Fruit fly (Drosophila melanogaster): Measurements from ENCODE around the gene COX5A.

The COX5A gene

DNA sequence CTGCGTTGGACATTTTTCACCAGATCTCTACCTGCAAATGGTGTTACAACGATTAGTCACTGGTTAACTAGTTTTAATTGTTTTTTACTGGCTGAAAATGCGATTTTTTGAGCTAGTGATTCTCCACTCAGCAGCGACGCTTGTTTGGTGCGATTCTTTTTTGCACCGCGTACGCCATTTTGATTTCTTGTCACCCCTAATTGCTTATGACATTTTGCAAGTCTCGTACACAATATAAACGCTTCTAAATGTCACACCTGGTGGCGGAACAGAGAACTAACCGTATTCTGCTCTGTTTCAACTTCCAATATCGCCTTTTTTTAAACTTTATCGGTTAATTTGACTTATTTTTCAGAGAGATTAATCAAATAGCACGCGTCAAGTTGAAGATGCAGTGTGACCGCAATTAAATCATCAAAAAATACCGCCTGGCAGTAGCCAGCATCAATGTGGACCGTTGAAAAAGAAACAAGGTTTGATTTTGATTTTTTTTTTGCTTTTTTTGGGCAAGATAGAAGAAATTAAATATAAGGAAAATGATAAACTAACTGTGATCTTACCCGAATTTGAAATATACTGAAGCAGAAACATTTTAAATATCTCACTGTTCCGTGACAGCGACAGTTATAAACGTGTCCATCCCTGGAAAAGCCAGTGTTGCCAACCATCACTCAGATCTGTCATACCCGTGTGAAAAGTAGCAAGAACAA is at the start of gene COX5A, which contains the start of gene glo:
COX5A (plus strand) TSS at position 430 of the 710 bp plus-strand sequence.
glo (minus strand) TSS at position 491 of the 710 bp plus-strand sequence.
- TF ChIP-seq CG12391 (tag; optimal IDR thresholded peaks at IDR 0.05) (peak; percentile 88), br (optimal IDR thresholded peaks at IDR 0.05) (no peak), dpn (GFP tag; optimal IDR thresholded peaks at IDR 0.05) (peak; percentile 86 to 89), tll (GFP tag; optimal IDR thresholded peaks at IDR 0.05) (peak; percentile 32), BtbVII (GFP tag; optimal IDR thresholded peaks at IDR 0.05) (no peak), fd3F (GFP tag; optimal IDR thresholded peaks at IDR 0.05) (peak; percentile 59), Sox102F (GFP tag; optimal IDR thresholded peaks at IDR 0.05) (peak; percentile 68), sob (GFP tag; IDR thresholded peaks at IDR 0.05) (peak; percentile 78), Myb (GFP tag; optimal IDR thresholded peaks at IDR 0.05) (peak; percentile 85), HmgD (GFP tag; optimal IDR thresholded peaks at IDR 0.05) (peak; percentile 90), Dll (GFP tag; IDR thresholded peaks at IDR 0.05; ENCODE audit: partially characterized antibody) (peak; percentile 39; the same call in 2 of the 4 replicates), eve (GFP tag; optimal IDR thresholded peaks at IDR 0.05) (no peak), repo (GFP tag; optimal IDR thresholded peaks at IDR 0.05) (peak; percentile 72), Aef1 (GFP tag; IDR thresholded peaks at IDR 0.05) (peak; percentile 43; the same call in 1 of the 3 replicates), HHEX (GFP tag; optimal IDR thresholded peaks at IDR 0.05) (peak; percentile 56), Usf (GFP tag; optimal IDR thresholded peaks at IDR 0.05) (no peak), knrl (GFP tag; IDR thresholded peaks at IDR 0.05; ENCODE audit: partially characterized antibody) (0 out of 3 replicates have a peak, but pooled peaks have one; percentile 37), trem (tag; optimal IDR thresholded peaks at IDR 0.05) (peak; percentile 65), Drgx (GFP tag; IDR thresholded peaks at IDR 0.05) (peak; percentile 64), CG17612 (GFP tag; IDR thresholded peaks at IDR 0.05) (peak; percentile 40; the same call in 1 of the 2 replicates), Ssrp (tag; optimal IDR thresholded peaks at IDR 0.05) (peak; percentile 45), chinmo (GFP tag; IDR thresholded peaks at IDR 0.05; ENCODE audit: partially characterized antibody) (0 out of 4 replicates have a peak, but pooled peaks have one; percentile 33), CG12299 (tag; optimal IDR thresholded peaks at IDR 0.05) (peak; percentile 70), Oli (tag; optimal IDR thresholded peaks at IDR 0.05) (peak; percentile 53), CG2120 (GFP tag; optimal IDR thresholded peaks at IDR 0.05) (peak; percentile 92), aop (GFP tag; IDR thresholded peaks at IDR 0.05) (peak; percentile 58; the same call in 1 of the 2 replicates), fu2 (GFP tag; optimal IDR thresholded peaks at IDR 0.05) (peak; percentile 84), dmrt99B (tag; optimal IDR thresholded peaks at IDR 0.05) (no peak), CG10274 (GFP tag; optimal IDR thresholded peaks at IDR 0.05) (peak; percentile 9), az2 (GFP tag; optimal IDR thresholded peaks at IDR 0.05) (peak; percentile 76), Dek (tag; optimal IDR thresholded peaks at IDR 0.05) (peak; percentile 68), CG4328 (GFP tag; optimal IDR thresholded peaks at IDR 0.05) (peak; percentile 55), Elba2 (GFP tag; optimal IDR thresholded peaks at IDR 0.05) (peak; percentile 57), CG9932 (GFP tag; IDR thresholded peaks at IDR 0.05) (peak; percentile 91), chn (GFP tag; optimal IDR thresholded peaks at IDR 0.05) (peak; percentile 89), nerfin-2 (GFP tag; IDR thresholded peaks at IDR 0.05; ENCODE audit: partially characterized antibody) (no peak), CG15479 (GFP tag; optimal IDR thresholded peaks at IDR 0.05) (no peak), yki (optimal IDR thresholded peaks at IDR 0.05) (no peak), gcm (GFP tag; optimal IDR thresholded peaks at IDR 0.05) (peak; percentile 76), p53 (GFP tag; optimal IDR thresholded peaks at IDR 0.05) (peak; percentile 76), lola (GFP tag; optimal IDR thresholded peaks at IDR 0.05) (peak in 1 of 3 experiments; percentile 68), ERR (GFP tag; optimal IDR thresholded peaks at IDR 0.05) (peak; percentile 61), CG31224 (GFP tag; IDR thresholded peaks at IDR 0.05) (peak; percentile 62), scrt (GFP tag; optimal IDR thresholded peaks at IDR 0.05) (no peak), CG3163 (GFP tag; optimal IDR thresholded peaks at IDR 0.05) (peak; percentile 71), CG9215 (GFP tag; IDR thresholded peaks at IDR 0.05) (peak; percentile 76), Lhr (GFP tag; optimal IDR thresholded peaks at IDR 0.05) (peak; percentile 65), Bgb (GFP tag; IDR thresholded peaks at IDR 0.05; ENCODE audit: partially characterized antibody) (no peak)

Data from whole organism, embryonic.